Fruit fly (Drosophila melanogaster): Measurements from ENCODE around the gene Eig71Eh.
A peak's percentile ranks its signal among the peaks of the same experiment; 100 is the strongest.

The Eig71Eh gene

dm6 chr3L:15616490-15616889, 42.8 kb downstream of the Eig71Eh start (continued):
- TF ChIP-seq CG13624 (GFP tag; optimal IDR thresholded peaks at IDR 0.05) (no peak), CG15269 (tag; optimal IDR thresholded peaks at IDR 0.05) (peak; percentile 2), prd (optimal IDR thresholded peaks at IDR 0.05) (no peak), prd (GFP tag; IDR thresholded peaks at IDR 0.05) (no peak), CG4328 (GFP tag; optimal IDR thresholded peaks at IDR 0.05) (no peak), CG3163 (GFP tag; optimal IDR thresholded peaks at IDR 0.05) (no peak), CG9876 (GFP tag; optimal IDR thresholded peaks at IDR 0.05) (no peak), CG2678 (tag; optimal IDR thresholded peaks at IDR 0.05) (peak; percentile 73), CG13424 (tag; optimal IDR thresholded peaks at IDR 0.05) (peak; percentile 29), CG7839 (tag; optimal IDR thresholded peaks at IDR 0.05) (peak; percentile 44), CG8281 (tag; optimal IDR thresholded peaks at IDR 0.05) (no peak), sug (tag; optimal IDR thresholded peaks at IDR 0.05) (no peak), CoRest (tag; optimal IDR thresholded peaks at IDR 0.05) (peak; percentile 46), Sox100B (GFP tag; optimal IDR thresholded peaks at IDR 0.05) (no peak), HmgZ (tag; optimal IDR thresholded peaks at IDR 0.05) (no peak), CG12391 (tag; optimal IDR thresholded peaks at IDR 0.05) (peak; percentile 30), ken (GFP tag; IDR thresholded peaks at IDR 0.05) (no peak), Mrtf (GFP tag; IDR thresholded peaks at IDR 0.05) (no peak), Lim3 (GFP tag; IDR thresholded peaks at IDR 0.05) (no peak)

- no peak for TF ChIP-seq sens-2 (GFP tag; IDR thresholded peaks at IDR 0.05)
- TF ChIP-seq Awh (GFP tag; IDR thresholded peaks at IDR 0.05), result no peak
- no peak for TF ChIP-seq CG10274 (GFP tag; optimal IDR thresholded peaks at IDR 0.05)
Measured at dm6 chr3L:15612728-15613127, 46.5 kb downstream of the Eig71Eh start, which contains the start of gene CG13449. CG13449 (minus strand) TSS chr3L:15612828.

- TF ChIP-seq lab (GFP tag; optimal IDR thresholded peaks at IDR 0.05), result no peak
- TF ChIP-seq slou (GFP tag; optimal IDR thresholded peaks at IDR 0.05), result no peak
- no peak for TF ChIP-seq CG9876 (GFP tag; optimal IDR thresholded peaks at IDR 0.05)
- peak; percentile 92 for TF ChIP-seq amos (GFP tag; IDR thresholded peaks at IDR 0.05; ENCODE audit: partially characterized antibody)
- TF ChIP-seq ssp (GFP tag; IDR thresholded peaks at IDR 0.05), result no peak
- TF ChIP-seq CG7372 (GFP tag; IDR thresholded peaks at IDR 0.05), result no peak
- peak; percentile 68 for TF ChIP-seq MBD-R2 (GFP tag; IDR thresholded peaks at IDR 0.05)
- TF ChIP-seq corto (GFP tag; optimal IDR thresholded peaks at IDR 0.05), result no peak
- no peak for TF ChIP-seq Doc2 (GFP tag; IDR thresholded peaks at IDR 0.05)
- no peak for TF ChIP-seq slbo (GFP tag; IDR thresholded peaks at IDR 0.05)
- TF ChIP-seq CG4617 (GFP tag; optimal IDR thresholded peaks at IDR 0.05; ENCODE audit: borderline replicate concordance), result peak; percentile 91
- TF ChIP-seq dmrt99B (tag; optimal IDR thresholded peaks at IDR 0.05), result no peak
- no peak for TF ChIP-seq Hmx (GFP tag; optimal IDR thresholded peaks at IDR 0.05)
- TF ChIP-seq bab2 (GFP tag; optimal IDR thresholded peaks at IDR 0.05), result no peak
- peak; percentile 28 for TF ChIP-seq Myb (GFP tag; optimal IDR thresholded peaks at IDR 0.05)
- TF ChIP-seq sna (GFP tag; IDR thresholded peaks at IDR 0.05; ENCODE audit: partially characterized antibody), result peak; percentile 81
- TF ChIP-seq lilli (GFP tag; optimal IDR thresholded peaks at IDR 0.05), result no peak
- no peak for TF ChIP-seq CG6813 (GFP tag; optimal IDR thresholded peaks at IDR 0.05)
- no peak for TF ChIP-seq CG9437 (GFP tag; optimal IDR thresholded peaks at IDR 0.05)
- no peak for TF ChIP-seq Asciz (GFP tag; optimal IDR thresholded peaks at IDR 0.05)
- TF ChIP-seq MESR4 (GFP tag; optimal IDR thresholded peaks at IDR 0.05), result peak; percentile 87
- no peak for TF ChIP-seq CG13624 (GFP tag; optimal IDR thresholded peaks at IDR 0.05)
- TF ChIP-seq CG7839 (tag; optimal IDR thresholded peaks at IDR 0.05), result no peak
- TF ChIP-seq hb (GFP tag; IDR thresholded peaks at IDR 0.05; ENCODE audit: partially characterized antibody), result peak; percentile 81
- TF ChIP-seq CG5180 (GFP tag; optimal IDR thresholded peaks at IDR 0.05), result no peak
- no peak for TF ChIP-seq CG10654 (GFP tag; optimal IDR thresholded peaks at IDR 0.05)
- TF ChIP-seq Doc3 (GFP tag; IDR thresholded peaks at IDR 0.05; ENCODE audit: partially characterized antibody), result peak; percentile 90
- no peak for TF ChIP-seq CG8478 (optimal IDR thresholded peaks at IDR 0.05)
- TF ChIP-seq CG10565 (GFP tag; optimal IDR thresholded peaks at IDR 0.05), result no peak
- TF ChIP-seq org-1 (GFP tag; optimal IDR thresholded peaks at IDR 0.05), result no peak
Measured at dm6 chr3L:15610109-15610508, 49.1 kb downstream of the Eig71Eh start, which contains the start of gene CG7650. CG7650 (minus strand) TSS chr3L:15610386.

Data from whole organism, embryonic.